Worm (Caenorhabditis elegans) whole organism, late embryonic: Measurements from ENCODE around the gene B0281.5.
A peak's percentile ranks its signal among the peaks of the same experiment; 100 is the strongest.
"Not testable (repeated sequence)": the region's sequence is repeated elsewhere in the genome, so short reads cannot be mapped to it uniquely, and the experiment has no call there.

Source experiments
- C08G9.2 ChIP-seq: sonication (generic microtip); optimal IDR thresholded peaks from 2 replicates; lab custom pipeline; 2016; ENCODE audit warnings: mild to moderate bottlenecking, missing genetic modification characterization, moderate library complexity, missing compliant biosample characterization
- T23F11.4 ChIP-seq: fragments of 200-800 bp; sonication (Bioruptor generic); optimal IDR thresholded peaks from 2 replicates; lab custom pipeline; 2018; ENCODE audit warnings: mild to moderate bottlenecking, missing genetic modification characterization, missing compliant biosample characterization
- ceh-18 ChIP-seq: sonication (generic microtip); optimal IDR thresholded peaks from 2 replicates; lab custom pipeline; 2016; ENCODE audit warnings: missing genetic modification characterization, missing compliant biosample characterization
- ceh-24 ChIP-seq: sonication (generic microtip); optimal IDR thresholded peaks from 2 replicates; lab custom pipeline; 2016; ENCODE audit warnings: mild to moderate bottlenecking, missing genetic modification characterization, missing compliant biosample characterization
- ceh-30 ChIP-seq: fragments of 150-350 bp; optimal IDR thresholded peaks from 2 replicates; lab custom pipeline; 2014; ENCODE audit warnings: missing biosample characterization, missing genetic modification characterization
- ceh-31 ChIP-seq: sonication (generic microtip); optimal IDR thresholded peaks from 2 replicates; lab custom pipeline; 2016; ENCODE audit warnings: missing genetic modification characterization, missing compliant biosample characterization
- ceh-45 ChIP-seq: fragments of 200-800 bp; sonication (Bioruptor generic); IDR thresholded peaks from 2 replicates; pipeline ENCODE4 v1.3.6; 2022; ENCODE audit warnings: missing genetic modification reagents, missing genetic modification characterization, missing compliant biosample characterization
- ceh-48 ChIP-seq: sonication (generic microtip); optimal IDR thresholded peaks from 2 replicates; lab custom pipeline; 2016; ENCODE audit warnings: missing genetic modification characterization, inconsistent platforms, missing compliant biosample characterization
- ceh-6 ChIP-seq: fragments of 200-800 bp; sonication (Bioruptor generic); optimal IDR thresholded peaks from 2 replicates; lab custom pipeline; 2018; ENCODE audit warnings: mild to moderate bottlenecking, missing genetic modification characterization, missing compliant biosample characterization
- che-1 ChIP-seq: sonication (generic microtip); optimal IDR thresholded peaks from 2 replicates; lab custom pipeline; 2016; ENCODE audit warnings: mild to moderate bottlenecking, missing genetic modification characterization, missing compliant biosample characterization
- dmd-4 ChIP-seq: sonication (generic microtip); optimal IDR thresholded peaks from 2 replicates; lab custom pipeline; 2016; ENCODE audit warnings: borderline replicate concordance, missing genetic modification characterization, missing compliant biosample characterization
- elt-2 ChIP-seq: sonication (generic microtip); optimal IDR thresholded peaks from 2 replicates; lab custom pipeline; 2016; ENCODE audit warnings: missing genetic modification reagents, missing genetic modification characterization, missing compliant biosample characterization
- elt-4 ChIP-seq: sonication (generic microtip); optimal IDR thresholded peaks from 2 replicates; lab custom pipeline; 2016; ENCODE audit warnings: missing genetic modification characterization, missing compliant biosample characterization
- fkh-6 ChIP-seq: sonication (generic microtip); optimal IDR thresholded peaks from 2 replicates; lab custom pipeline; 2016; ENCODE audit warnings: missing genetic modification characterization, missing compliant biosample characterization
- gmeb-2 ChIP-seq: sonication (generic microtip); optimal IDR thresholded peaks from 2 replicates; lab custom pipeline; 2016; ENCODE audit warnings: missing genetic modification characterization, inconsistent platforms, missing compliant biosample characterization
- hlh-30 ChIP-seq: sonication (generic microtip); optimal IDR thresholded peaks from 2 replicates; lab custom pipeline; 2017; ENCODE audit warnings: antibody characterized with exemption, missing genetic modification characterization, missing compliant biosample characterization; ENCODE audit not compliant: insufficient read depth
- hlh-8 ChIP-seq: sonication (generic microtip); optimal IDR thresholded peaks from 2 replicates; lab custom pipeline; 2016; ENCODE audit warnings: missing genotype, missing genetic modification characterization, missing compliant biosample characterization
- lin-11 ChIP-seq: fragments of 200-800 bp; sonication (Bioruptor generic); optimal IDR thresholded peaks from 2 replicates; lab custom pipeline; 2018; ENCODE audit warnings: mild to moderate bottlenecking, missing genetic modification characterization, missing compliant biosample characterization
- mec-3 ChIP-seq: sonication (generic microtip); optimal IDR thresholded peaks from 2 replicates; lab custom pipeline; 2016; ENCODE audit warnings: borderline replicate concordance, missing genetic modification characterization, missing compliant biosample characterization
- nfya-1 ChIP-seq: sonication (generic microtip); optimal IDR thresholded peaks from 2 replicates; lab custom pipeline; 2017; ENCODE audit warnings: missing genetic modification characterization, mild to moderate bottlenecking, missing compliant biosample characterization, antibody characterized with exemption, moderate library complexity
- nhr-11 ChIP-seq: fragments of 150-350 bp; optimal IDR thresholded peaks from 2 replicates; lab custom pipeline; 2014; ENCODE audit warnings: missing biosample characterization, missing genetic modification characterization
- npax-4 ChIP-seq: sonication (generic microtip); optimal IDR thresholded peaks from 2 replicates; lab custom pipeline; 2016; ENCODE audit warnings: missing genetic modification characterization, missing compliant biosample characterization
- odd-2 ChIP-seq: sonication (generic microtip); optimal IDR thresholded peaks from 2 replicates; lab custom pipeline; 2017; ENCODE audit warnings: antibody characterized with exemption, mild to moderate bottlenecking, missing genetic modification characterization, missing compliant biosample characterization
- pag-3 ChIP-seq: sonication (generic microtip); optimal IDR thresholded peaks from 2 replicates; lab custom pipeline; 2016; ENCODE audit warnings: missing compliant biosample characterization, missing genetic modification characterization, borderline replicate concordance
- pha-2 ChIP-seq: sonication (generic microtip); optimal IDR thresholded peaks from 2 replicates; lab custom pipeline; 2017; ENCODE audit warnings: mild to moderate bottlenecking, missing genetic modification characterization, missing compliant biosample characterization
- sdc-2 ChIP-seq: sonication (generic microtip); optimal IDR thresholded peaks from 2 replicates; lab custom pipeline; 2016; ENCODE audit warnings: missing genotype, missing genetic modification characterization, missing compliant biosample characterization
- sox-2 ChIP-seq: fragments of 200-800 bp; sonication (Bioruptor generic); IDR thresholded peaks from 2 replicates; pipeline ENCODE4 v1.3.6; 2022; ENCODE audit warnings: missing genetic modification reagents, missing genetic modification characterization, missing compliant biosample characterization
- tbx-2 ChIP-seq: sonication (generic microtip); optimal IDR thresholded peaks from 2 replicates; lab custom pipeline; 2016; ENCODE audit warnings: missing genetic modification characterization, missing compliant biosample characterization
- unc-3 ChIP-seq, 2 experiments: fragments of 200-800 bp in 1 of 2; sonication (Bioruptor generic) in 1 of 2; sonication (generic microtip) in 1 of 2; conservative IDR thresholded peaks in 1 of 2; optimal IDR thresholded peaks in 1 of 2; 2 replicates each; pipeline versions ENCODE4 v1.3.6 to Lab custom; 2016 to 2022; ENCODE audit warnings: missing compliant biosample characterization in 2 of 2, missing genetic modification characterization in 2 of 2, missing genetic modification reagents in 1 of 2
- unc-42 ChIP-seq: sonication (generic microtip); optimal IDR thresholded peaks from 2 replicates; lab custom pipeline; 2016; ENCODE audit warnings: missing genotype, missing genetic modification characterization, missing compliant biosample characterization
- unc-55 ChIP-seq: sonication (generic microtip); optimal IDR thresholded peaks from 2 replicates; lab custom pipeline; 2017; ENCODE audit warnings: missing biosample characterization, missing genetic modification reagents, missing genetic modification characterization
- unc-86 ChIP-seq: sonication (generic microtip); optimal IDR thresholded peaks from 2 replicates; lab custom pipeline; 2016; ENCODE audit warnings: missing genetic modification characterization, missing compliant biosample characterization

Gene B0281.5

ce11 chrII:2289441-2289840 is 11.3 kb downstream of the B0281.5 start:
- TF ChIP-seq ceh-6 (GFP tag; lab: Kevin White, UChicago) (no peak), ceh-18 (tag; lab: Kevin White, UChicago) (no peak), sox-2 (GFP tag; lab: Robert Waterston, UW) (no peak), hlh-30 (tag; lab: Kevin White, UChicago) (no peak), dmd-4 (tag; lab: Kevin White, UChicago) (no peak), nhr-11 (tag; lab: Kevin White, UChicago) (no peak), ceh-48 (tag; lab: Kevin White, UChicago) (no peak), odd-2 (tag; lab: Kevin White, UChicago) (no peak), ceh-31 (no peak), nfya-1 (tag; lab: Kevin White, UChicago) (no peak), elt-4 (tag; lab: Kevin White, UChicago) (no peak), unc-55 (peak; percentile 87), ceh-24 (tag; lab: Kevin White, UChicago) (no peak), tbx-2 (tag; lab: Kevin White, UChicago) (no peak), unc-3 (GFP tag; conservative IDR thresholded peaks at IDR 0.05; lab: Robert Waterston, UW) (no peak), unc-3 (tag; optimal IDR thresholded peaks at IDR 0.05; lab: Kevin White, UChicago) (peak; percentile 50), ceh-45 (GFP tag; lab: Robert Waterston, UW) (no peak), hlh-8 (tag; lab: Kevin White, UChicago) (no peak), lin-11 (no peak)

ce11 chrII:2288798-2289197 is 12.0 kb downstream of the B0281.5 start, which contains the start of the genes K09F6.10 and K09F6.13:
K09F6.10 (minus strand) TSS chrII:2288883.
K09F6.13 (plus strand) TSS chrII:2289114.
- TF ChIP-seq pag-3 (tag; lab: Kevin White, UChicago) (no peak), pha-2 (tag; lab: Kevin White, UChicago) (no peak)
- TF ChIP-seq, all 69 proteins: peak for 0

- no peak for TF ChIP-seq C08G9.2 (tag; lab: Kevin White, UChicago)
- TF ChIP-seq npax-4 (tag; lab: Kevin White, UChicago): no peak
- TF ChIP-seq, all 69 proteins: peak for 0
Observed at ce11 chrII:2284703-2285102, 16.1 kb downstream of the B0281.5 start.

ce11 chrII:2282599-2282998 is 18.2 kb downstream of the B0281.5 start, which contains the start of gene K09F6.9:
K09F6.9 (minus strand) TSS chrII:2282699.
- not testable (repeated sequence) for TF ChIP-seq unc-42 (tag; lab: Kevin White, UChicago); T23F11.4; elt-2 (tag; lab: Kevin White, UChicago)

- TF ChIP-seq ceh-48 (tag; lab: Kevin White, UChicago): no peak
- no peak for TF ChIP-seq fkh-6 (tag; lab: Kevin White, UChicago)
- no peak for TF ChIP-seq mec-3 (tag; lab: Kevin White, UChicago)
- no peak for TF ChIP-seq sdc-2 (tag; lab: Kevin White, UChicago)
- no peak for TF ChIP-seq dmd-4 (tag; lab: Kevin White, UChicago)
- no peak for TF ChIP-seq hlh-8 (tag; lab: Kevin White, UChicago)
- TF ChIP-seq gmeb-2 (tag; lab: Kevin White, UChicago): no peak
- no peak for TF ChIP-seq unc-86 (tag; lab: Kevin White, UChicago)
- no peak for TF ChIP-seq nfya-1 (tag; lab: Kevin White, UChicago)
- TF ChIP-seq che-1: no peak
- TF ChIP-seq ceh-18 (tag; lab: Kevin White, UChicago): no peak
- TF ChIP-seq ceh-30: no peak
Observed at ce11 chrII:2279839-2280238, 20.9 kb downstream of the B0281.5 start, which contains the start of gene K09F6.11. K09F6.11 (plus strand) TSS chrII:2280139.
